Fruit fly (Drosophila melanogaster) whole organism, embryonic: Measurements from ENCODE around the gene Ask1.

Experiments used
- B-H1 ChIP-seq: fragments of 200-800 bp; sonication (Bioruptor generic); IDR thresholded peaks from 3 replicates; pipeline ENCODE4 v1.3.6; 2022; ENCODE audit warnings: missing biosample characterization, missing genetic modification characterization
- Blimp-1 ChIP-seq: fragments of 200-800 bp; sonication (Bioruptor generic); optimal IDR thresholded peaks from 3 replicates; lab custom pipeline; 2018; ENCODE audit warnings: missing biosample characterization, missing genetic modification characterization, mild to moderate bottlenecking, moderate library complexity, missing genetic modification reagents
- Bteb2 ChIP-seq: fragments of 200-800 bp; sonication (Bioruptor generic); optimal IDR thresholded peaks from 2 replicates; lab custom pipeline; 2016; ENCODE audit warnings: missing biosample characterization, missing genetic modification characterization
- CG10267 ChIP-seq: fragments of 200-800 bp; sonication (Bioruptor generic); optimal IDR thresholded peaks from 2 replicates; lab custom pipeline; 2018; ENCODE audit warnings: missing biosample characterization, mild to moderate bottlenecking, missing genetic modification characterization, moderate library complexity
- CG10979 ChIP-seq: fragments of 200-800 bp; sonication (Bioruptor generic); optimal IDR thresholded peaks from 2 replicates; lab custom pipeline; 2018; ENCODE audit warnings: missing biosample characterization, mild to moderate bottlenecking, missing genetic modification characterization, moderate library complexity
- CG12155 ChIP-seq: fragments of 200-800 bp; sonication (Bioruptor generic); optimal IDR thresholded peaks from 3 replicates; lab custom pipeline; 2016; ENCODE audit warnings: missing biosample characterization, missing genetic modification characterization
- CG12744 ChIP-seq: fragments of 200-800 bp; sonication (Bioruptor generic); optimal IDR thresholded peaks from 2 replicates; lab custom pipeline; 2016; ENCODE audit warnings: missing biosample characterization, missing genetic modification characterization
- CG13123 ChIP-seq: fragments of 200-800 bp; sonication (Bioruptor generic); optimal IDR thresholded peaks from 2 replicates; lab custom pipeline; 2016; ENCODE audit warnings: missing biosample characterization, missing genetic modification characterization
- CG15073 ChIP-seq: fragments of 200-800 bp; sonication (Bioruptor generic); optimal IDR thresholded peaks from 2 replicates; lab custom pipeline; 2016; ENCODE audit warnings: missing biosample characterization, missing genetic modification characterization
- CG15269 ChIP-seq: fragments of 200-800 bp; sonication (Bioruptor generic); optimal IDR thresholded peaks from 2 replicates; lab custom pipeline; 2018; ENCODE audit warnings: missing biosample characterization, mild to moderate bottlenecking, missing genetic modification characterization, moderate library complexity
- CG17186 ChIP-seq: fragments of 200-800 bp; sonication (Bioruptor generic); optimal IDR thresholded peaks from 3 replicates; lab custom pipeline; 2017; ENCODE audit warnings: missing biosample characterization, missing genetic modification reagents, missing genetic modification characterization
- CG17328 ChIP-seq: fragments of 200-800 bp; sonication (Bioruptor generic); IDR thresholded peaks from 2 replicates; pipeline ENCODE4 v1.3.6; 2022; ENCODE audit warnings: missing biosample characterization, missing genetic modification characterization
- CG17568 ChIP-seq: fragments of 200-800 bp; sonication (Bioruptor generic); optimal IDR thresholded peaks from 2 replicates; lab custom pipeline; 2018; ENCODE audit warnings: missing biosample characterization, mild to moderate bottlenecking, missing genetic modification characterization, moderate library complexity
- CG33213 ChIP-seq: fragments of 200-800 bp; sonication (Bioruptor generic); optimal IDR thresholded peaks from 3 replicates; lab custom pipeline; 2016; ENCODE audit warnings: missing biosample characterization, missing genetic modification characterization
- CG43689 ChIP-seq: fragments of 200-800 bp; sonication (Bioruptor generic); IDR thresholded peaks from 2 replicates; pipeline ENCODE4 v1.3.6; 2022; ENCODE audit warnings: missing biosample characterization, missing genetic modification characterization
- CG4820 ChIP-seq: fragments of 200-800 bp; sonication (Bioruptor generic); optimal IDR thresholded peaks from 3 replicates; lab custom pipeline; 2016; ENCODE audit warnings: missing biosample characterization, missing genetic modification characterization
- CG6272 ChIP-seq: fragments of 200-800 bp; sonication (Bioruptor generic); IDR thresholded peaks from 2 replicates; pipeline ENCODE4 v1.3.6; 2022; ENCODE audit warnings: missing biosample characterization, missing genetic modification characterization
- CG7372 ChIP-seq: fragments of 200-800 bp; sonication (Bioruptor generic); IDR thresholded peaks from 2 replicates; pipeline ENCODE4 v1.3.6; 2022; ENCODE audit warnings: missing biosample characterization, missing genetic modification characterization
- CG7839 ChIP-seq: fragments of 200-800 bp; sonication (Bioruptor generic); optimal IDR thresholded peaks from 3 replicates; lab custom pipeline; 2018; ENCODE audit warnings: missing biosample characterization, mild to moderate bottlenecking, missing genetic modification characterization, moderate library complexity
- CG7963 ChIP-seq: fragments of 200-800 bp; sonication (Bioruptor generic); IDR thresholded peaks from 3 replicates; pipeline ENCODE4 v1.3.6; 2022; ENCODE audit warnings: missing biosample characterization, missing genetic modification characterization; ENCODE audit not compliant: partially characterized antibody
- CG8765 ChIP-seq: fragments of 200-800 bp; sonication (Bioruptor generic); IDR thresholded peaks from 2 replicates; pipeline ENCODE4 v1.3.6; 2022; ENCODE audit warnings: missing biosample characterization, missing genetic modification characterization
- D19B ChIP-seq: fragments of 200-800 bp; sonication (Bioruptor generic); optimal IDR thresholded peaks from 2 replicates; lab custom pipeline; 2017; ENCODE audit warnings: missing biosample characterization, mild to moderate bottlenecking, missing genetic modification characterization
- Doc3 ChIP-seq: fragments of 200-800 bp; sonication (Bioruptor generic); IDR thresholded peaks from 3 replicates; pipeline ENCODE4 v1.3.6; 2022; ENCODE audit warnings: missing biosample characterization, missing genetic modification characterization; ENCODE audit not compliant: partially characterized antibody
- E2f1 ChIP-seq: fragments of 200-800 bp; sonication (Bioruptor generic); IDR thresholded peaks from 2 replicates; pipeline ENCODE4 v1.3.6; 2022; ENCODE audit warnings: missing biosample characterization, missing genetic modification characterization
- ERR ChIP-seq: fragments of 200-800 bp; sonication (Bioruptor generic); optimal IDR thresholded peaks from 2 replicates; lab custom pipeline; 2016; ENCODE audit warnings: missing biosample characterization, missing genetic modification characterization
- HLHmδ ChIP-seq: fragments of 200-800 bp; sonication (Bioruptor generic); optimal IDR thresholded peaks from 2 replicates; lab custom pipeline; 2018; ENCODE audit warnings: missing biosample characterization, mild to moderate bottlenecking, missing genetic modification characterization, moderate library complexity
- HmgZ ChIP-seq: fragments of 200-800 bp; sonication (Bioruptor generic); optimal IDR thresholded peaks from 2 replicates; lab custom pipeline; 2018; ENCODE audit warnings: missing biosample characterization, mild to moderate bottlenecking, missing genetic modification characterization
- Kr ChIP-seq: fragments of 200-800 bp; sonication (Bioruptor generic); optimal IDR thresholded peaks from 2 replicates; lab custom pipeline; 2017; ENCODE audit warnings: missing biosample characterization, mild to moderate bottlenecking, missing genetic modification characterization
- Med ChIP-seq: fragments of 200-800 bp; sonication (Bioruptor generic); peaks from one replicate; lab custom pipeline; 2016; ENCODE audit warnings: missing biosample characterization, missing genetic modification characterization, mild to moderate bottlenecking, inconsistent platforms, moderate library complexity
- NFAT ChIP-seq: fragments of 200-800 bp; sonication (Bioruptor generic); IDR thresholded peaks from 2 replicates; pipeline ENCODE4 v1.3.6; 2022; ENCODE audit warnings: missing biosample characterization, missing genetic modification characterization
- Oaz ChIP-seq: fragments of 200-800 bp; sonication (Bioruptor generic); IDR thresholded peaks from 2 replicates; pipeline ENCODE4 v1.3.6; 2022; ENCODE audit warnings: missing biosample characterization, missing genetic modification characterization
- Pdp1 ChIP-seq, 2 experiments: fragments of 200-800 bp; sonication (Bioruptor generic); optimal IDR thresholded peaks; 3 replicates each; lab custom pipeline; 2016; ENCODE audit warnings: missing biosample characterization in 2 of 2, missing genetic modification characterization in 2 of 2, mild to moderate bottlenecking in 1 of 2, moderate library complexity in 1 of 2
- Six4 ChIP-seq: fragments of 200-800 bp; sonication (Bioruptor generic); optimal IDR thresholded peaks from 2 replicates; lab custom pipeline; 2016; ENCODE audit warnings: missing biosample characterization, missing genetic modification characterization
- Tbp ChIP-seq: fragments of >200 bp; optimal IDR thresholded peaks from 2 replicates; lab custom pipeline; 2018; ENCODE audit warnings: missing biosample characterization, missing genetic modification characterization
- ap ChIP-seq: fragments of 200-800 bp; sonication (Bioruptor generic); IDR thresholded peaks from 2 replicates; pipeline ENCODE4 v1.3.6; 2022; ENCODE audit warnings: missing biosample characterization, missing genetic modification characterization
- ara ChIP-seq: fragments of 200-800 bp; sonication (Bioruptor generic); IDR thresholded peaks from 2 replicates; pipeline ENCODE4 v1.3.6; 2022; ENCODE audit warnings: missing biosample characterization, missing genetic modification characterization
- eve ChIP-seq, 2 experiments: fragments of >200 bp; optimal IDR thresholded peaks; 2 replicates each; lab custom pipeline; 2017; ENCODE audit warnings: missing biosample characterization in 2 of 2, missing genetic modification characterization in 2 of 2
- ewg ChIP-seq: fragments of 200-800 bp; sonication (Bioruptor generic); optimal IDR thresholded peaks from 3 replicates; lab custom pipeline; 2017; ENCODE audit warnings: mild to moderate bottlenecking, missing biosample characterization, missing genetic modification reagents, missing genetic modification characterization
- exex ChIP-seq: fragments of 200-800 bp; sonication (Bioruptor generic); optimal IDR thresholded peaks from 4 replicates; lab custom pipeline; 2018; ENCODE audit warnings: missing biosample characterization, mild to moderate bottlenecking, missing genetic modification characterization, moderate library complexity
- fd96Cb ChIP-seq: fragments of 200-800 bp; sonication (Bioruptor generic); optimal IDR thresholded peaks from 2 replicates; lab custom pipeline; 2018; ENCODE audit warnings: missing biosample characterization, mild to moderate bottlenecking, missing genetic modification characterization, moderate library complexity
- jing ChIP-seq: fragments of 200-800 bp; sonication (Bioruptor generic); optimal IDR thresholded peaks from 2 replicates; lab custom pipeline; 2018; ENCODE audit warnings: missing biosample characterization, mild to moderate bottlenecking, missing genetic modification characterization
- maf-S ChIP-seq: fragments of 200-800 bp; sonication (Bioruptor generic); optimal IDR thresholded peaks from 2 replicates; lab custom pipeline; 2016; ENCODE audit warnings: missing biosample characterization, missing genetic modification characterization
- nom ChIP-seq: fragments of 200-800 bp; sonication (Bioruptor generic); optimal IDR thresholded peaks from 2 replicates; lab custom pipeline; 2017; ENCODE audit warnings: missing biosample characterization, missing genetic modification characterization, mild to moderate bottlenecking, moderate library complexity, missing genetic modification reagents
- onecut ChIP-seq: fragments of 200-800 bp; sonication (Bioruptor generic); IDR thresholded peaks from 2 replicates; pipeline ENCODE4 v1.3.6; 2022; ENCODE audit warnings: missing biosample characterization, missing genetic modification characterization
- ranshi ChIP-seq: fragments of 200-800 bp; sonication (Bioruptor generic); IDR thresholded peaks from 2 replicates; pipeline ENCODE4 v1.3.6; 2022; ENCODE audit warnings: missing biosample characterization, missing genetic modification characterization
- rib ChIP-seq: fragments of 200-800 bp; sonication (Bioruptor generic); IDR thresholded peaks from 2 replicates; pipeline ENCODE4 v1.3.6; 2022; ENCODE audit warnings: missing biosample characterization, missing genetic modification characterization
- row ChIP-seq: fragments of 200-800 bp; sonication (Bioruptor generic); IDR thresholded peaks from 3 replicates; pipeline ENCODE4 v1.3.6; 2022; ENCODE audit warnings: missing biosample characterization, missing genetic modification characterization
- sug ChIP-seq: fragments of 200-800 bp; optimal IDR thresholded peaks from 2 replicates; lab custom pipeline; 2019; ENCODE audit warnings: missing biosample characterization, mild to moderate bottlenecking, missing genetic modification characterization, moderate library complexity
- unpg ChIP-seq: fragments of 200-800 bp; sonication (Bioruptor generic); optimal IDR thresholded peaks from 3 replicates; lab custom pipeline; 2018; ENCODE audit warnings: missing biosample characterization, mild to moderate bottlenecking, missing genetic modification characterization, moderate library complexity

The Ask1 gene

dm6 chr3R:19875118-19875887 lies 4.2 kb upstream of the Ask1 start, which contains the start of gene Mrp5 (continued):
- TF ChIP-seq CG10267 (tag; lab: Kevin White, UChicago) (peak; percentile 40), eve (GFP tag; optimal IDR thresholded peaks at IDR 0.05; lab: Kevin White, UChicago) (no peak), Bteb2 (GFP tag; lab: Kevin White, UChicago) (peak; percentile 11), row (GFP tag; lab: Robert Waterston, UW) (peak; percentile 89), HmgZ (tag; lab: Kevin White, UChicago) (no peak), onecut (GFP tag; lab: Robert Waterston, UW) (peak; percentile 75), Six4 (GFP tag; lab: Kevin White, UChicago) (no peak), CG4820 (peak; percentile 9), exex (tag; lab: Kevin White, UChicago) (peak; percentile 10), CG17328 (GFP tag; lab: Robert Waterston, UW) (peak; percentile 64), CG8765 (GFP tag; lab: Robert Waterston, UW) (0 out of 2 replicates have a peak, but pooled peaks have one; percentile 35), sug (tag; lab: Kevin White, UChicago) (no peak), ap (GFP tag; lab: Robert Waterston, UW) (peak; percentile 28; the same call in 1 of the 2 replicates), CG12155 (GFP tag; lab: Kevin White, UChicago) (peak; percentile 34), CG7963 (GFP tag; lab: Robert Waterston, UW) (no peak), D19B (GFP tag; lab: Kevin White, UChicago) (no peak), CG6272 (GFP tag; lab: Robert Waterston, UW) (no peak), CG15269 (tag; lab: Kevin White, UChicago) (peak; percentile 41), Pdp1 (GFP tag; optimal IDR thresholded peaks at IDR 0.05; lab: Kevin White, UChicago) (peak; percentile 3 to 14), CG33213 (GFP tag; lab: Kevin White, UChicago) (no peak), B-H1 (GFP tag; lab: Robert Waterston, UW) (peak; percentile 40; the same call in 2 of the 3 replicates), ranshi (peak; percentile 48; the same call in 1 of the 2 replicates), ERR (no peak), ara (GFP tag; lab: Robert Waterston, UW) (0 out of 2 replicates have a peak, but pooled peaks have one; percentile 6), maf-S (no peak), CG17568 (peak; percentile 29), unpg (GFP tag; lab: Kevin White, UChicago) (peak; percentile 39), jing (GFP tag; lab: Kevin White, UChicago) (no peak), Med (peak; percentile 32), CG43689 (GFP tag; lab: Robert Waterston, UW) (peak; percentile 50; the same call in 1 of the 2 replicates), E2f1 (GFP tag; lab: Robert Waterston, UW) (peak; percentile 62), CG7372 (GFP tag; lab: Robert Waterston, UW) (no peak), Oaz (peak; percentile 18; the same call in 1 of the 2 replicates), nom (GFP tag; lab: Kevin White, UChicago) (peak; percentile 56), rib (GFP tag; lab: Robert Waterston, UW) (no peak), CG15073 (GFP tag; lab: Kevin White, UChicago) (no peak), Blimp-1 (no peak), Tbp (no peak), Kr (GFP tag; lab: Kevin White, UChicago) (peak; percentile 68), CG12744 (GFP tag; lab: Kevin White, UChicago) (no peak), CG13123 (GFP tag; lab: Kevin White, UChicago) (no peak), CG7839 (tag; lab: Kevin White, UChicago) (peak; percentile 53), CG10979 (tag; lab: Kevin White, UChicago) (peak; percentile 20), fd96Cb (tag; lab: Kevin White, UChicago) (peak; percentile 30), HLHmδ (GFP tag; lab: Kevin White, UChicago) (peak; percentile 77), ewg (GFP tag; lab: Kevin White, UChicago) (peak; percentile 95), Doc3 (GFP tag; lab: Robert Waterston, UW) (no peak), CG17186 (GFP tag; lab: Kevin White, UChicago) (peak; percentile 11), NFAT (GFP tag; lab: Robert Waterston, UW) (peak; percentile 51; the same call in 1 of the 2 replicates)
